Fruit fly (Drosophila melanogaster) whole organism, pupa: ENCODE results near the gene CG13144.

Source experiments
- CG10348 ChIP-seq: fragments of 200-800 bp; sonication (Bioruptor generic); IDR thresholded peaks from 2 replicates; pipeline ENCODE4 v1.3.6; 2022; ENCODE audit warnings: missing biosample characterization, missing genetic modification characterization
- CG12605 ChIP-seq: fragments of 200-800 bp; sonication (Bioruptor generic); IDR thresholded peaks from 2 replicates; pipeline ENCODE4 v1.3.6; 2022; ENCODE audit warnings: missing biosample characterization, missing genetic modification characterization
- CG13204 ChIP-seq: fragments of 200-800 bp; sonication (Bioruptor generic); optimal IDR thresholded peaks from 2 replicates; lab custom pipeline; 2018; ENCODE audit warnings: missing biosample characterization, mild to moderate bottlenecking, missing genetic modification characterization, moderate library complexity
- CG14655 ChIP-seq: fragments of 200-800 bp; sonication (Bioruptor generic); optimal IDR thresholded peaks from 3 replicates; lab custom pipeline; 2017; ENCODE audit warnings: mild to moderate bottlenecking, missing biosample characterization, missing genetic modification reagents, missing genetic modification characterization
- CG15710 ChIP-seq: fragments of 200-800 bp; sonication (Bioruptor generic); optimal IDR thresholded peaks from 2 replicates; lab custom pipeline; 2018; ENCODE audit warnings: missing biosample characterization, mild to moderate bottlenecking, missing genetic modification characterization, moderate library complexity
- CG17806 ChIP-seq: fragments of 200-800 bp; sonication (Bioruptor generic); optimal IDR thresholded peaks from 2 replicates; lab custom pipeline; 2018; ENCODE audit warnings: missing biosample characterization, mild to moderate bottlenecking, missing genetic modification characterization, moderate library complexity
- CG32121 ChIP-seq: fragments of 200-800 bp; sonication (Bioruptor generic); IDR thresholded peaks from 2 replicates; pipeline ENCODE4 v1.3.6; 2022; ENCODE audit warnings: missing biosample characterization, missing genetic modification characterization
- CG34367 ChIP-seq: fragments of 200-800 bp; sonication (Bioruptor generic); optimal IDR thresholded peaks from 2 replicates; lab custom pipeline; 2018; ENCODE audit warnings: missing biosample characterization, mild to moderate bottlenecking, missing genetic modification characterization
- CG4496 ChIP-seq: fragments of 200-800 bp; sonication (Bioruptor generic); IDR thresholded peaks from 3 replicates; pipeline ENCODE4 v1.3.6; 2022; ENCODE audit warnings: missing biosample characterization, missing genetic modification characterization
- CG8159 ChIP-seq: fragments of 200-800 bp; sonication (Bioruptor generic); optimal IDR thresholded peaks from 3 replicates; lab custom pipeline; 2018; ENCODE audit warnings: missing biosample characterization, mild to moderate bottlenecking, missing genetic modification characterization, moderate library complexity
- CG8301 ChIP-seq: fragments of 200-800 bp; sonication (Bioruptor generic); optimal IDR thresholded peaks from 2 replicates; lab custom pipeline; 2018; ENCODE audit warnings: missing biosample characterization, mild to moderate bottlenecking, missing genetic modification characterization
- CG9948 ChIP-seq: fragments of 200-800 bp; sonication (Bioruptor generic); optimal IDR thresholded peaks from 2 replicates; lab custom pipeline; 2018; ENCODE audit warnings: missing biosample characterization, mild to moderate bottlenecking, missing genetic modification characterization, moderate library complexity
- D1 ChIP-seq: fragments of 200-800 bp; sonication (Bioruptor generic); optimal IDR thresholded peaks from 2 replicates; lab custom pipeline; 2018; ENCODE audit warnings: missing biosample characterization, mild to moderate bottlenecking, missing genetic modification characterization, moderate library complexity
- EcR ChIP-seq: fragments of 200-800 bp; sonication (Bioruptor generic); optimal IDR thresholded peaks from 3 replicates; lab custom pipeline; 2019; ENCODE audit warnings: missing biosample characterization, missing genetic modification characterization, mild to moderate bottlenecking, moderate library complexity, missing genetic modification reagents
- Ets98B ChIP-seq: fragments of 200-800 bp; sonication (Bioruptor generic); IDR thresholded peaks from 2 replicates; pipeline ENCODE4 v1.3.6; 2022; ENCODE audit warnings: missing biosample characterization, missing genetic modification characterization
- Pif1A ChIP-seq: fragments of 200-800 bp; sonication (Bioruptor generic); optimal IDR thresholded peaks from 3 replicates; lab custom pipeline; 2016; ENCODE audit warnings: missing biosample characterization, missing genetic modification characterization
- Pif1B ChIP-seq: fragments of 200-800 bp; sonication (Bioruptor generic); optimal IDR thresholded peaks from 3 replicates; lab custom pipeline; 2016; ENCODE audit warnings: missing biosample characterization, missing genetic modification characterization
- Snoo ChIP-seq: fragments of 200-800 bp; sonication (Bioruptor generic); optimal IDR thresholded peaks from 3 replicates; lab custom pipeline; 2017; ENCODE audit warnings: missing biosample characterization, mild to moderate bottlenecking, missing genetic modification characterization, inconsistent platforms
- fd96Ca ChIP-seq: fragments of 200-800 bp; sonication (Bioruptor generic); IDR thresholded peaks from 3 replicates; pipeline ENCODE4 v1.3.6; 2022; ENCODE audit warnings: missing biosample characterization, missing genetic modification characterization
- gl ChIP-seq: fragments of 200-800 bp; sonication (Bioruptor generic); optimal IDR thresholded peaks from 2 replicates; lab custom pipeline; 2018; ENCODE audit warnings: missing biosample characterization, mild to moderate bottlenecking, missing genetic modification characterization
- rn ChIP-seq: fragments of 200-800 bp; sonication (Bioruptor generic); IDR thresholded peaks from 2 replicates; pipeline ENCODE4 v1.3.6; 2022; ENCODE audit warnings: missing biosample characterization, missing genetic modification characterization

The CG13144 gene

DNA sequence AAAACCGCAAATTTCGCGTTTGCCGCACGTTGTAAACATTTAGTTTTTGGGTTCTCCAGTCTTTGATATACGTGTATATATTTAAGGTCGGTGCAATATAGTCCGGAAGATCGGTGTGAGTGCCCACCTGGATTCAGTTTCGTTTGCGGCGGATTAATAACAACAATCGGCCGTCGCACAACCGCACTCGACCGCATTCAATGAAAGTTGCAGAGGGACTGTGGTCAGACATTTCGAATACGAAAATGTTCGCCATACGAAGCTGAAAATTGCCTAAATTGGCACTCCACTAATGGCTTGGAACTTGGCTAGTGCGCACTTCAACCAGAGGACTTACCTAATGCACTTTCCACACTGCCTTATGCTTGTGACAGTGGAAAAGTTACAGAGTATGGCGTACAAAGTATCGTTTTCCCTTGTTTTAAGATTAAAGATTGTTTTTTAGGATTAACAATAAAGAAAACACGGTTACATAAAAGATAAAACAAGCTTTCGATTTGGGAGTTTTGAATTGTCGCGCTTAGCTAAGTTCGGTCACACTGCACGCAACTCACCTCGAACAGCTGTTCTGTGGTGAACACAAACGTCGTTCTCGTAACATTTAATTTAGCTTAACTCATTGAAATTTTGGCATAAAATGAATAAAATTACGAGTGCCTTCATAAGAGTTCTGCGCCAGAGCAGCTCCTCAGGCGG is 15.5 kb upstream of the CG13144 start, which contains the start of the genes Myo31DF and CG6094:
TSS of gene Myo31DF (minus strand) at position 223 of the 696 bp plus-strand sequence.
TSS of gene CG6094 (plus strand) at position 525 of the 696 bp plus-strand sequence.
- peak; percentile 5 for TF ChIP-seq EcR
- peak; percentile 57; the same call in 2 of the 3 replicates for TF ChIP-seq CG4496
- peak; percentile 32; the same call in 1 of the 2 replicates for TF ChIP-seq CG32121 (GFP tag; lab: Robert Waterston, UW)
- peak; percentile 10 for TF ChIP-seq Ets98B (GFP tag; lab: Robert Waterston, UW)
- TF ChIP-seq CG9948 (tag; lab: Kevin White, UChicago) = no peak
- TF ChIP-seq CG12605 (GFP tag; lab: Robert Waterston, UW) = 0 out of 2 replicates have a peak, but pooled peaks have one; percentile 16
- no peak for TF ChIP-seq D1 (tag; lab: Kevin White, UChicago)
- no peak for TF ChIP-seq Snoo (tag; lab: Kevin White, UChicago)
- no peak for TF ChIP-seq CG13204 (GFP tag; lab: Kevin White, UChicago)
- TF ChIP-seq fd96Ca (GFP tag; lab: Robert Waterston, UW) = no peak
- TF ChIP-seq CG8301 (tag; lab: Kevin White, UChicago) = no peak

DNA sequence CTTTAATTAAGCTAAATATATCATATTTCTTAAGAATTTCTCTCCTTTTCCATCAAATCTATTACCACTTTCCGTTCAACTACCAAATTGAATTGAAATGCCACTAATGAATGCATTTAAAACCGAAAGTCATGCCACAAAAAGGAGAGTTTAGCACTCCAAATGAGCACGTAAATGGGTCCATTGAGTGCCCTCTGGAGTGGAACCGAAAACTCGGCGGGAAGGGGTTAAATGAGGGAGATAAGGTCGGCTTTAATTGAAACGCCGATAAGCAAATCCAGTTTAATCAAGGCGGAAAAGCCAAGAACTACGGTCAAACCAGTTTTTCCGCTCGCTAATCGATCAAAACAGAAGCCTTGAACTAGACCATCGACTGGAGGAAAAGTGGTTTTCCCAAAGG is 14.1 kb upstream of the CG13144 start:
- TF ChIP-seq CG17806 = no peak
- no peak for TF ChIP-seq Ets98B (GFP tag; lab: Robert Waterston, UW)
- TF ChIP-seq CG8159 = no peak
- no peak for TF ChIP-seq Pif1B (GFP tag; lab: Kevin White, UChicago)
- no peak for TF ChIP-seq Pif1A (GFP tag; lab: Kevin White, UChicago)
- TF ChIP-seq CG10348 = no peak
- no peak for TF ChIP-seq CG34367 (tag; lab: Kevin White, UChicago)
- TF ChIP-seq fd96Ca (GFP tag; lab: Robert Waterston, UW) = no peak
- TF ChIP-seq CG12605 (GFP tag; lab: Robert Waterston, UW) = no peak
- TF ChIP-seq EcR = no peak
- TF ChIP-seq Snoo (tag; lab: Kevin White, UChicago) = no peak

DNA sequence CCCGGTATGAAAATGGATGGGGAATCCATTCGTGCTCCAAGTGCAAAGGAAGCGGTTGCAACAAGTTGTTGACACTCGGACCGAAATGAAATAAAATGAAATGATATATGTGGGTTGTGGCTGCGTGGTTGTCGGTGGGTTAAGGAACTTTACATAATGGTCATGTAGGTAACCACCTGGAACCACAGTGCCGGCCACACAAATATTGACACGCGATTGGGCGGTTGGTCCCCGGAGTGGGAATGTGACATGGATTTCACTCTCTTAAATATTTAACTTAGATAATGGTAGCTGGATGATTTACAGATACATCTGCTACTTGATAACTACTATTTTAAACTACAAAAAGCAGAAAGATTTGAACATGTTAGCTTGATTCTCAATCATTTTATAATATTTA is 13.6 kb upstream of the CG13144 start:
- peak; percentile 26 for TF ChIP-seq Pif1A (GFP tag; lab: Kevin White, UChicago)
- TF ChIP-seq Ets98B (GFP tag; lab: Robert Waterston, UW) = no peak
- no peak for TF ChIP-seq CG15710 (tag; lab: Kevin White, UChicago)
- peak; percentile 24; the same call in 1 of the 3 replicates for TF ChIP-seq CG4496
- no peak for TF ChIP-seq EcR
- no peak for TF ChIP-seq D1 (tag; lab: Kevin White, UChicago)
- no peak for TF ChIP-seq CG34367 (tag; lab: Kevin White, UChicago)
- no peak for TF ChIP-seq CG12605 (GFP tag; lab: Robert Waterston, UW)
- TF ChIP-seq gl (tag; lab: Kevin White, UChicago) = no peak

DNA sequence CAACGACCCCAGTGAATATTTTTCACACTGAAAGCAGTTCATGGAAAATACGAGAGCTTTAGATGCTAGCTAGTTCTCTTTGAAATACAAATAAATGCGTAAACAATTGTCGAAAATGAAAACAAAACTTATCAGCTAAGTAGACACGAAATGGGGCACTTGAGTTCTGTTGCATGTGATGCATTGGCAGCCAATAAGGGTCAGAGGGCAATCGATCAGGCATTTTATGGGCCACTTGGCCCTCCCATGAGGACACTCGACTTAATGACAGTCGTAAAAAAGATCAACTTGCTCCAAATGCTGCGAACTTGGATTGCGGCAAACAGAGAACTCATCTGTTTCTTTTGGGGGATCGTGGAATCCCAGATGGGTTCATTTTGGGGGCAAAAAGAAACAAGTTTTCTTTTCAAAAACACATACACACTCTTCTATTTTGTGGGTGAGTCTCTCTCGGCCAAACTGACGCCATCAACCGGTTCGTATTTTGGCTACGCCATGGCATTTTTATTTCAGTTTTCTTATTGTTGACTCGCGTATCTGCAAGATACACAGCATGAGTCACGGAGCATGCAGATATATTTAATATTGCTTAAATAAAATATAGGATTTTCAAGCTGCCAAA is 12.2 kb upstream of the CG13144 start:
- TF ChIP-seq Pif1B (GFP tag; lab: Kevin White, UChicago) (no peak), gl (tag; lab: Kevin White, UChicago) (no peak), CG12605 (GFP tag; lab: Robert Waterston, UW) (no peak), EcR (no peak), CG8301 (tag; lab: Kevin White, UChicago) (no peak), D1 (tag; lab: Kevin White, UChicago) (no peak), Snoo (tag; lab: Kevin White, UChicago) (no peak), CG32121 (GFP tag; lab: Robert Waterston, UW) (no peak), CG13204 (GFP tag; lab: Kevin White, UChicago) (no peak), CG15710 (tag; lab: Kevin White, UChicago) (no peak), Ets98B (GFP tag; lab: Robert Waterston, UW) (no peak), rn (no peak), Pif1A (GFP tag; lab: Kevin White, UChicago) (no peak), CG10348 (no peak), CG34367 (tag; lab: Kevin White, UChicago) (no peak), CG8159 (no peak)
- TF ChIP-seq, all 21 proteins: peak for 0

DNA sequence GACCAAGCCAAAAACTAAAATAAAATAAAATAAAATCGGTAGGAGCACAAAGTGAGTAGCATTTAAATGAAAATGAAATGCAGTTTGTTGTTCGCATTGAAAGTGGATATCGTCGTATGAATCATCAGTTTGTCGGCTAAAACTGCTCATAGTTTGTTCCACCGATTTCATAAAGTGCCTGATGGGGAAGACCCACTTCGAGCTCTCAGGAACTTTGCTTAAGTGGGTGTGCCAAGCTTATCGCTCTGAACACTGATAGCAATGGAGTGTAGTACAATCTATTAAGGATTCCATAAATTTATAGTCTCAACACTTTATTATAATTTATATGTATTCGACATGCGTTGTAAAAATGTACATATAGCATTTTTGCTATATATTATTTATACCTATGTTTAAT is 11.6 kb upstream of the CG13144 start:
- TF ChIP-seq CG12605 (GFP tag; lab: Robert Waterston, UW) (0 out of 2 replicates have a peak, but pooled peaks have one; percentile 10), Snoo (tag; lab: Kevin White, UChicago) (no peak)

DNA sequence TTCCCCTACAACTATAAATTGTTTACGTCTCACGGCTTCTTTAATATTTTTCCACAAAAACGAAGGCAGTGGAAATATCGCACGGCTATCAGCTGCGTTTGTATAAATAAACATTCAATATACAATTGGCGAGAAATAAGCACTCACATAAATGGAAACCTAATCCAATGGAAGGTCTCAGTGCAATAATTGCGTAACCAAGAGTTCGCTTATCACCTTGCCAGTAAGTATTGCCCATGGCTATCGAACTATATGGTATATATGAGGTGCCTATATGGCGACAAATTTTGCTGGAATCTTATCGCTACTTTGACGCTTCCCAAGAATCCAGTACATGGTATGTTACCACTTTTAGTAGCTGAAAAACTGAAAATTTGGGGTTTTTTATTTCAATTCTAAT is 11.0 kb upstream of the CG13144 start:
- TF ChIP-seq CG14655 = no peak
- no peak for TF ChIP-seq CG8301 (tag; lab: Kevin White, UChicago)
- TF ChIP-seq CG15710 (tag; lab: Kevin White, UChicago) = no peak
- no peak for TF ChIP-seq fd96Ca (GFP tag; lab: Robert Waterston, UW)
- TF ChIP-seq Pif1B (GFP tag; lab: Kevin White, UChicago) = no peak
- no peak for TF ChIP-seq CG34367 (tag; lab: Kevin White, UChicago)
- no peak for TF ChIP-seq EcR
- no peak for TF ChIP-seq CG12605 (GFP tag; lab: Robert Waterston, UW)
- TF ChIP-seq D1 (tag; lab: Kevin White, UChicago) = no peak
- no peak for TF ChIP-seq Ets98B (GFP tag; lab: Robert Waterston, UW)
- TF ChIP-seq CG10348 = no peak
- TF ChIP-seq CG9948 (tag; lab: Kevin White, UChicago) = no peak
- TF ChIP-seq Pif1A (GFP tag; lab: Kevin White, UChicago) = no peak
- no peak for TF ChIP-seq CG32121 (GFP tag; lab: Robert Waterston, UW)
- TF ChIP-seq CG4496 = no peak
- no peak for TF ChIP-seq CG13204 (GFP tag; lab: Kevin White, UChicago)
- no peak for TF ChIP-seq rn
